Worm (Caenorhabditis elegans): ENCODE measurements around the gene cpt-1.

DNA sequence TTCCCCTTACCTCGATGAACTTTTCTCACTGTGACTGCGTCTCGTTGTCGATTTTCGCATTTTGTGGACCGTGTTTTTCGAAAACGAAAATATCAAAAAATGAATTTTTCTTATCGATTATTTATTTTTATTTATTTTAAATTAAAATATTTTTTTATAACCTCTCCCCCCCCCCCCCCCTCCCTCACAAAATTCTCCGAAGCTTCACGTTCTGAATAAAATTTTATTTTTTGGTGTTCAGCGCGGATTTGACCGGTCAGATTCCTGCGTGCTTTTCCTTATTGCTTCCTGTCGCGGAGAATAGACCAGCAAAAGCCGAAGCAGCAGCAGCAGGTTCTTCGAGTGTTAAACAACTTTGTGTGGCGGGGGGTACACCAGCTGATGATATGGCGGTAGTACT is 22.2 kb upstream of the cpt-1 start, which contains the start of gene Y46G5A.22:
- no peak for TF ChIP-seq tbx-11 (GFP tag; IDR thresholded peaks at IDR 0.05)
- no peak for TF ChIP-seq ama-1 (optimal IDR thresholded peaks at IDR 0.05)
- no peak for TF ChIP-seq hnd-1 (tag; optimal IDR thresholded peaks at IDR 0.05)
- no peak for TF ChIP-seq ceh-36 (tag; optimal IDR thresholded peaks at IDR 0.05)
- TF ChIP-seq flt-1 (GFP tag; IDR thresholded peaks at IDR 0.05): no peak
- no peak for TF ChIP-seq sea-1 (GFP tag; conservative IDR thresholded peaks at IDR 0.05)
- no peak for TF ChIP-seq hmg-4 (GFP tag; optimal IDR thresholded peaks at IDR 0.05)
- no peak for TF ChIP-seq hmbx-1 (tag; optimal IDR thresholded peaks at IDR 0.05)
- TF ChIP-seq tbx-37 (GFP tag; conservative IDR thresholded peaks at IDR 0.05): no peak

Measured in whole organism, early embryonic.